Worm (Caenorhabditis elegans): Measurements from ENCODE around the gene pfut-1.

DNA sequence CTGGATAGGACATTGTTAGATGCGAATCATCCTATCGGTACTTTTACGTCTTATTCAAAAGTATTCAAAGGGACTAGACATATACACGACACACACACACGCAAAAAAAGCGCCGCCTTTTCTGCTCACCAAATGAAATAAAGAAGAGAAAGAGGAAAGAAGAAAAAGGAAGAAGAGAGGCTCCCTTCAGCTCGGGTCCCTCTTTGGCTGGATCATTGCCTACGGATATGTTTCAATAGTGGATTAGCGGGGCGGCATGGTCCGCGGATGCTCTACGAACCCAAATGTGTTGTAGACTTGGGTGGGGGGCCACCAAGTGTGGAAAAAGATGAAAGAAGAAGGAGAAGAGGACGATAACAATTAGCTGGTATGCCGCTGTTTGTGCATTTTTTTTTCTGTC lies 15.8 kb downstream of the pfut-1 start:
- TF ChIP-seq ZK546.5 (tag; optimal IDR thresholded peaks at IDR 0.05) (no peak), nhr-25 (tag; optimal IDR thresholded peaks at IDR 0.05; ENCODE audit: borderline replicate concordance, insufficient read depth) (no peak), ceh-82 (tag; optimal IDR thresholded peaks at IDR 0.05) (no peak), snpc-4 (tag; optimal IDR thresholded peaks at IDR 0.05) (no peak), nhr-102 (tag; optimal IDR thresholded peaks at IDR 0.05) (no peak), aha-1 (tag) (no peak), ama-1 (optimal IDR thresholded peaks at IDR 0.05) (no peak), dmd-9 (GFP tag; IDR thresholded peaks at IDR 0.05) (no peak), lir-3 (tag; optimal IDR thresholded peaks at IDR 0.05) (no peak), snpc-1.2 (GFP tag; IDR thresholded peaks at IDR 0.05) (no peak), nhr-11 (tag; optimal IDR thresholded peaks at IDR 0.05) (no peak), fos-1 (tag; optimal IDR thresholded peaks at IDR 0.05) (no peak), R02D3.7 (tag; optimal IDR thresholded peaks at IDR 0.05) (no peak)

Measured in whole organism, L4 larva.